Fruit fly (Drosophila melanogaster) whole organism, embryonic: ENCODE results near the gene CG4133.

ENCODE experiments used
- ATbp ChIP-seq: fragments of 200-800 bp; sonication (Bioruptor generic); optimal IDR thresholded peaks from 2 replicates; lab custom pipeline; 2017; ENCODE audit warnings: missing biosample characterization, mild to moderate bottlenecking, missing genetic modification characterization, missing genetic modification reagents
- Blimp-1 ChIP-seq: fragments of 200-800 bp; sonication (Bioruptor generic); optimal IDR thresholded peaks from 3 replicates; lab custom pipeline; 2018; ENCODE audit warnings: missing biosample characterization, missing genetic modification characterization, mild to moderate bottlenecking, moderate library complexity, missing genetic modification reagents
- BtbVII ChIP-seq: fragments of 200-800 bp; sonication (Bioruptor generic); optimal IDR thresholded peaks from 3 replicates; lab custom pipeline; 2017; ENCODE audit warnings: missing biosample characterization, mild to moderate bottlenecking, missing genetic modification characterization
- CG12104 ChIP-seq: fragments of 200-800 bp; sonication (Bioruptor generic); optimal IDR thresholded peaks from 3 replicates; lab custom pipeline; 2016; ENCODE audit warnings: missing biosample characterization, missing genetic modification characterization
- CG12391 ChIP-seq: fragments of 200-800 bp; sonication (Bioruptor generic); optimal IDR thresholded peaks from 3 replicates; lab custom pipeline; 2018; ENCODE audit warnings: missing biosample characterization, mild to moderate bottlenecking, missing genetic modification characterization, moderate library complexity
- CG12769 ChIP-seq: fragments of 200-800 bp; sonication (Bioruptor generic); optimal IDR thresholded peaks from 2 replicates; lab custom pipeline; 2019; ENCODE audit warnings: missing biosample characterization, mild to moderate bottlenecking, missing genetic modification characterization, moderate library complexity
- CG17612 ChIP-seq: fragments of 200-800 bp; sonication (Bioruptor generic); IDR thresholded peaks from 2 replicates; pipeline ENCODE4 v1.3.6; 2022; ENCODE audit warnings: missing biosample characterization, missing genetic modification characterization
- CG18619 ChIP-seq: fragments of 200-800 bp; sonication (Bioruptor generic); optimal IDR thresholded peaks from 3 replicates; lab custom pipeline; 2017; ENCODE audit warnings: missing biosample characterization, mild to moderate bottlenecking, missing genetic modification characterization
- CG2129 ChIP-seq: fragments of 200-800 bp; sonication (Bioruptor generic); IDR thresholded peaks from 2 replicates; pipeline ENCODE4 v1.3.6; 2022; ENCODE audit warnings: missing biosample characterization, missing genetic modification characterization; ENCODE audit not compliant: partially characterized antibody
- CG2712 ChIP-seq: fragments of 200-800 bp; optimal IDR thresholded peaks from 3 replicates; lab custom pipeline; 2019; ENCODE audit warnings: missing biosample characterization, mild to moderate bottlenecking, missing genetic modification characterization, moderate library complexity
- CG3407 ChIP-seq: fragments of 200-800 bp; sonication (Bioruptor generic); optimal IDR thresholded peaks from 2 replicates; lab custom pipeline; 2018; ENCODE audit warnings: missing biosample characterization, mild to moderate bottlenecking, missing genetic modification characterization
- CG34224 ChIP-seq: fragments of 200-800 bp; sonication (Bioruptor generic); IDR thresholded peaks from 3 replicates; pipeline ENCODE4 v1.3.6; 2022; ENCODE audit warnings: missing biosample characterization, missing genetic modification characterization; ENCODE audit not compliant: partially characterized antibody
- CG3995 ChIP-seq: fragments of 200-800 bp; sonication (Bioruptor generic); optimal IDR thresholded peaks from 3 replicates; lab custom pipeline; 2016; ENCODE audit warnings: missing biosample characterization, missing genetic modification characterization
- CG6272 ChIP-seq: fragments of 200-800 bp; sonication (Bioruptor generic); IDR thresholded peaks from 2 replicates; pipeline ENCODE4 v1.3.6; 2022; ENCODE audit warnings: missing biosample characterization, missing genetic modification characterization
- CG6813 ChIP-seq: fragments of 200-800 bp; sonication (Bioruptor generic); optimal IDR thresholded peaks from 2 replicates; lab custom pipeline; 2017; ENCODE audit warnings: missing biosample characterization, missing genetic modification characterization, mild to moderate bottlenecking, moderate library complexity, missing genetic modification reagents
- Camta ChIP-seq: fragments of 200-800 bp; sonication (Bioruptor generic); optimal IDR thresholded peaks from 2 replicates; lab custom pipeline; 2016; ENCODE audit warnings: missing biosample characterization, missing genetic modification characterization
- CkIIα-i1 ChIP-seq: fragments of 200-800 bp; sonication (Bioruptor generic); IDR thresholded peaks from 2 replicates; pipeline ENCODE4 v1.3.6; 2022; ENCODE audit warnings: missing biosample characterization, missing genetic modification characterization
- D19B ChIP-seq: fragments of 200-800 bp; sonication (Bioruptor generic); optimal IDR thresholded peaks from 2 replicates; lab custom pipeline; 2017; ENCODE audit warnings: missing biosample characterization, mild to moderate bottlenecking, missing genetic modification characterization
- Elba2 ChIP-seq: fragments of 200-800 bp; sonication (Bioruptor generic); optimal IDR thresholded peaks from 3 replicates; lab custom pipeline; 2016; ENCODE audit warnings: missing biosample characterization, missing genetic modification characterization
- Hmx ChIP-seq: fragments of 200-800 bp; sonication (Bioruptor generic); optimal IDR thresholded peaks from 2 replicates; lab custom pipeline; 2016; ENCODE audit warnings: missing biosample characterization, missing genetic modification characterization
- MTF-1 ChIP-seq: fragments of 200-800 bp; sonication (Bioruptor generic); optimal IDR thresholded peaks from 2 replicates; lab custom pipeline; 2018; ENCODE audit warnings: missing biosample characterization, mild to moderate bottlenecking, missing genetic modification characterization, borderline replicate concordance
- Rfx ChIP-seq: fragments of 200-800 bp; sonication (Bioruptor generic); IDR thresholded peaks from 2 replicates; pipeline ENCODE4 v1.3.6; 2022; ENCODE audit warnings: missing biosample characterization, missing genetic modification characterization
- Sin3A ChIP-seq: fragments of >200 bp; optimal IDR thresholded peaks from 2 replicates; lab custom pipeline; 2018
- Xrp1 ChIP-seq: fragments of 200-800 bp; sonication (Bioruptor generic); IDR thresholded peaks from 2 replicates; pipeline ENCODE4 v1.3.6; 2022; ENCODE audit warnings: missing biosample characterization, missing genetic modification characterization
- ase ChIP-seq: fragments of 200-800 bp; sonication (Bioruptor generic); IDR thresholded peaks from 3 replicates; pipeline ENCODE4 v1.3.6; 2022; ENCODE audit warnings: missing biosample characterization, missing genetic modification characterization
- cad ChIP-seq: fragments of >200 bp; optimal IDR thresholded peaks from 2 replicates; lab custom pipeline; 2017; ENCODE audit warnings: missing biosample characterization, missing genetic modification characterization
- cas ChIP-seq: fragments of 200-800 bp; sonication (Bioruptor generic); IDR thresholded peaks from 2 replicates; pipeline ENCODE4 v1.3.6; 2022; ENCODE audit warnings: missing biosample characterization, missing genetic modification characterization
- dan ChIP-seq: fragments of 200-800 bp; sonication (Bioruptor generic); IDR thresholded peaks from 2 replicates; pipeline ENCODE4 v1.3.6; 2022; ENCODE audit warnings: missing biosample characterization, missing genetic modification characterization
- dmrt11E ChIP-seq: fragments of 200-800 bp; sonication (Bioruptor generic); optimal IDR thresholded peaks from 3 replicates; lab custom pipeline; 2018; ENCODE audit warnings: missing biosample characterization, mild to moderate bottlenecking, missing genetic modification characterization, moderate library complexity
- emc ChIP-seq: fragments of 200-800 bp; sonication (Bioruptor generic); optimal IDR thresholded peaks from 2 replicates; lab custom pipeline; 2016; ENCODE audit warnings: missing biosample characterization, missing genetic modification characterization
- eve ChIP-seq, 2 experiments: fragments of >200 bp; optimal IDR thresholded peaks; 2 replicates each; lab custom pipeline; 2017; ENCODE audit warnings: missing biosample characterization in 2 of 2, missing genetic modification characterization in 2 of 2
- fd3F ChIP-seq: fragments of 200-800 bp; sonication (Bioruptor generic); optimal IDR thresholded peaks from 2 replicates; lab custom pipeline; 2018; ENCODE audit warnings: missing biosample characterization, mild to moderate bottlenecking, missing genetic modification characterization, moderate library complexity
- gem ChIP-seq: fragments of 200-800 bp; sonication (Bioruptor generic); optimal IDR thresholded peaks from 2 replicates; lab custom pipeline; 2019; ENCODE audit warnings: missing biosample characterization, mild to moderate bottlenecking, missing genetic modification characterization, moderate library complexity
- hbn ChIP-seq: fragments of 200-800 bp; sonication (Bioruptor generic); IDR thresholded peaks from 2 replicates; pipeline ENCODE4 v1.3.6; 2022; ENCODE audit warnings: missing biosample characterization, missing genetic modification characterization; ENCODE audit not compliant: partially characterized antibody
- hkb ChIP-seq, 2 experiments: fragments of 200-800 bp in 1 of 2; fragments of >200 bp in 1 of 2; sonication (Bioruptor generic) in 1 of 2; IDR thresholded peaks in 1 of 2; optimal IDR thresholded peaks in 1 of 2; 2 replicates each; pipeline versions ENCODE4 v1.3.6 to Lab custom; 2017 to 2022; ENCODE audit warnings: missing biosample characterization in 1 of 2, missing genetic modification characterization in 1 of 2
- kay ChIP-seq: fragments of 200-800 bp; sonication (Bioruptor generic); optimal IDR thresholded peaks from 2 replicates; lab custom pipeline; 2016; ENCODE audit warnings: missing biosample characterization, missing genetic modification characterization
- ken ChIP-seq: fragments of 200-800 bp; sonication (Bioruptor generic); IDR thresholded peaks from 3 replicates; pipeline ENCODE4 v1.3.6; 2022; ENCODE audit warnings: missing biosample characterization, missing genetic modification characterization
- klu ChIP-seq: fragments of 200-800 bp; sonication (Bioruptor generic); IDR thresholded peaks from 2 replicates; pipeline ENCODE4 v1.3.6; 2022; ENCODE audit warnings: missing biosample characterization, missing genetic modification characterization
- knrl ChIP-seq: fragments of 200-800 bp; sonication (Bioruptor generic); IDR thresholded peaks from 3 replicates; pipeline ENCODE4 v1.3.6; 2022; ENCODE audit warnings: missing biosample characterization, missing genetic modification characterization; ENCODE audit not compliant: partially characterized antibody
- lbe ChIP-seq: fragments of 200-800 bp; sonication (Bioruptor generic); optimal IDR thresholded peaks from 2 replicates; lab custom pipeline; 2016; ENCODE audit warnings: missing biosample characterization, mild to moderate bottlenecking, missing genetic modification characterization
- luna ChIP-seq: fragments of 200-800 bp; sonication (Bioruptor generic); optimal IDR thresholded peaks from 2 replicates; lab custom pipeline; 2016; ENCODE audit warnings: missing biosample characterization, missing genetic modification characterization
- oc ChIP-seq: fragments of 200-800 bp; sonication (Bioruptor generic); optimal IDR thresholded peaks from 2 replicates; lab custom pipeline; 2018; ENCODE audit warnings: missing biosample characterization, mild to moderate bottlenecking, missing genetic modification characterization, moderate library complexity
- p53 ChIP-seq: fragments of 200-800 bp; sonication (Bioruptor generic); optimal IDR thresholded peaks from 2 replicates; lab custom pipeline; 2016; ENCODE audit warnings: missing biosample characterization, missing genetic modification characterization
- repo ChIP-seq: fragments of 200-800 bp; sonication (Bioruptor generic); optimal IDR thresholded peaks from 2 replicates; lab custom pipeline; 2016; ENCODE audit warnings: missing biosample characterization, missing genetic modification characterization
- row ChIP-seq: fragments of 200-800 bp; sonication (Bioruptor generic); IDR thresholded peaks from 3 replicates; pipeline ENCODE4 v1.3.6; 2022; ENCODE audit warnings: missing biosample characterization, missing genetic modification characterization
- sc ChIP-seq, 3 experiments: fragments of >200 bp in 2 of 3; fragments of 200-800 bp in 1 of 3; sonication (Bioruptor generic) in 1 of 3; optimal IDR thresholded peaks; 2 replicates in 2 of 3; 3 replicates in 1 of 3; lab custom pipeline; 2017; ENCODE audit warnings: mild to moderate bottlenecking in 1 of 3, missing biosample characterization in 1 of 3, missing genetic modification characterization in 1 of 3, missing genetic modification reagents in 1 of 3
- slp2 ChIP-seq: fragments of 200-800 bp; sonication (Bioruptor generic); optimal IDR thresholded peaks from 2 replicates; lab custom pipeline; 2016; ENCODE audit warnings: missing biosample characterization, missing genetic modification characterization
- sr ChIP-seq: fragments of 200-800 bp; sonication (Bioruptor generic); IDR thresholded peaks from 3 replicates; pipeline ENCODE4 v1.3.6; 2022; ENCODE audit warnings: missing biosample characterization, missing genetic modification characterization
- unc-4 ChIP-seq: fragments of 200-800 bp; sonication (Bioruptor generic); IDR thresholded peaks from 2 replicates; pipeline ENCODE4 v1.3.6; 2022; ENCODE audit warnings: missing biosample characterization, missing genetic modification characterization; ENCODE audit not compliant: partially characterized antibody
- wdn ChIP-seq: fragments of 200-800 bp; sonication (Bioruptor generic); IDR thresholded peaks from 2 replicates; pipeline ENCODE4 v1.3.6; 2022; ENCODE audit warnings: missing biosample characterization, missing genetic modification characterization

Gene CG4133

dm6 chr2L:472073-472590 lies 16.8 kb downstream of the CG4133 start, which contains the start of gene CG4297 (continued):
- TF ChIP-seq CkIIα-i1 (GFP tag; lab: Robert Waterston, UW), result no peak
- TF ChIP-seq Sin3A (lab: Kevin White, UChicago), result no peak
- peak; percentile 54 for TF ChIP-seq CG3995
- TF ChIP-seq CG2712 (tag; lab: Kevin White, UChicago), result peak; percentile 93
- TF ChIP-seq dan, result no peak
- peak in 1 of 2 experiments; percentile 97 for TF ChIP-seq eve (GFP tag; optimal IDR thresholded peaks at IDR 0.05; lab: Kevin White, UChicago)
- TF ChIP-seq CG3407 (GFP tag; lab: Kevin White, UChicago), result peak; percentile 86
- no peak for TF ChIP-seq hbn (GFP tag; lab: Robert Waterston, UW)
- peak; percentile 87 for TF ChIP-seq slp2 (GFP tag; lab: Kevin White, UChicago)
- no peak for TF ChIP-seq Xrp1 (GFP tag; lab: Robert Waterston, UW)
- TF ChIP-seq CG12391, result peak; percentile 90
- TF ChIP-seq CG34224 (GFP tag; lab: Robert Waterston, UW), result no peak
- peak; percentile 2 for TF ChIP-seq lbe
- TF ChIP-seq CG6272 (GFP tag; lab: Robert Waterston, UW), result peak; percentile 90
- peak; percentile 96 for TF ChIP-seq p53 (GFP tag; lab: Kevin White, UChicago)
- peak; percentile 88 for TF ChIP-seq kay (GFP tag; lab: Kevin White, UChicago)
- TF ChIP-seq repo (GFP tag; lab: Kevin White, UChicago), result peak; percentile 94
- peak; percentile 94 for TF ChIP-seq BtbVII (GFP tag; lab: Kevin White, UChicago)
- TF ChIP-seq wdn, result no peak
- peak; percentile 95 for TF ChIP-seq CG12769 (tag; lab: Kevin White, UChicago)
- TF ChIP-seq CG17612 (GFP tag; lab: Robert Waterston, UW), result no peak
- TF ChIP-seq MTF-1 (GFP tag; lab: Kevin White, UChicago), result peak; percentile 88
- TF ChIP-seq Rfx (GFP tag; lab: Robert Waterston, UW), result no peak
- TF ChIP-seq cas (GFP tag; lab: Robert Waterston, UW), result no peak
- TF ChIP-seq Hmx (GFP tag; lab: Kevin White, UChicago), result peak; percentile 38
- peak; percentile 94 for TF ChIP-seq ATbp (GFP tag; lab: Kevin White, UChicago)
- peak; percentile 94 for TF ChIP-seq Camta (GFP tag; lab: Kevin White, UChicago)
- peak; percentile 85 for TF ChIP-seq fd3F (GFP tag; lab: Kevin White, UChicago)
- TF ChIP-seq CG2129, result no peak
- TF ChIP-seq luna (GFP tag; lab: Kevin White, UChicago), result peak; percentile 60
- TF ChIP-seq D19B (GFP tag; lab: Kevin White, UChicago), result peak; percentile 88
- no peak for TF ChIP-seq sr (GFP tag; lab: Robert Waterston, UW)
- TF ChIP-seq oc (tag; lab: Kevin White, UChicago), result peak; percentile 94
- TF ChIP-seq CG6813 (GFP tag; lab: Kevin White, UChicago), result peak; percentile 92
- TF ChIP-seq Blimp-1 (GFP tag; lab: Kevin White, UChicago), result peak; percentile 91
- no peak for TF ChIP-seq knrl
- no peak for TF ChIP-seq unc-4 (GFP tag; lab: Robert Waterston, UW)
- TF ChIP-seq ase (GFP tag; lab: Robert Waterston, UW), result no peak
- peak; percentile 89 for TF ChIP-seq emc
- TF ChIP-seq CG18619 (GFP tag; lab: Kevin White, UChicago), result peak; percentile 92
- no peak for TF ChIP-seq row (GFP tag; lab: Robert Waterston, UW)
- no peak for TF ChIP-seq hkb (optimal IDR thresholded peaks at IDR 0.05; lab: Kevin White, UChicago)
- TF ChIP-seq hkb (GFP tag; IDR thresholded peaks at IDR 0.05; lab: Robert Waterston, UW), result no peak
- TF ChIP-seq gem (tag; lab: Kevin White, UChicago), result peak; percentile 95
- TF ChIP-seq ken (GFP tag; lab: Robert Waterston, UW), result no peak
- no peak for TF ChIP-seq sc (optimal IDR thresholded peaks at IDR 0.05; lab: Kevin White, UChicago)
- TF ChIP-seq sc (GFP tag; optimal IDR thresholded peaks at IDR 0.05; lab: Kevin White, UChicago), result peak; percentile 80
- TF ChIP-seq Elba2 (GFP tag; lab: Kevin White, UChicago), result no peak
- peak; percentile 60 for TF ChIP-seq dmrt11E (tag; lab: Kevin White, UChicago)
- peak; percentile 79 for TF ChIP-seq CG12104 (GFP tag; lab: Kevin White, UChicago)
- no peak for TF ChIP-seq cad (GFP tag; lab: Kevin White, UChicago)
- no peak for TF ChIP-seq klu (GFP tag; lab: Robert Waterston, UW)
